Worm (Caenorhabditis elegans): ENCODE data around the gene clec-32.

clec-32 gene

DNA sequence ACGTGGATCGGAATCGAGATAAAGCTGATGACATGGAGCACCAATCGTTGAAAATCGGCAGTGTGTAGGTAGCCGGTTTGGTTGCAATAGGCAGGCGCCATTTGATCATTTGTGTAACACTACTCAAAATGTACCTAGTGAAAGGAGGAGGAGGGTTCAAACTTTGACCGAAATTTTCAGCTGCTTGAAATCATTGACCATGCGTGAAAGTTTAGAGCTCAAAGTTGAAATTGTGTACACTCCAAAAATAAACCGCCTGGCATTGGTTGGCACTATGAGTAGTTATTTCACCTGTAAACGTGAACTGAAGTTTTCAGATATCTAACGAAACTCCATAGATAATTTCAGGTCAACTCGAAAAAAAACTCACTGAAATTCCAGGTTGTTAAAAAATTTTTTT, 29.7 kb downstream of the clec-32 start, which contains the start of gene srh-215:
srh-215 (minus strand) TSS at position 101 of the 400 bp plus-strand sequence.
- TF ChIP-seq syd-9 (tag; optimal IDR thresholded peaks at IDR 0.05) = no peak
- TF ChIP-seq fkh-6 (tag; optimal IDR thresholded peaks at IDR 0.05) = no peak

DNA sequence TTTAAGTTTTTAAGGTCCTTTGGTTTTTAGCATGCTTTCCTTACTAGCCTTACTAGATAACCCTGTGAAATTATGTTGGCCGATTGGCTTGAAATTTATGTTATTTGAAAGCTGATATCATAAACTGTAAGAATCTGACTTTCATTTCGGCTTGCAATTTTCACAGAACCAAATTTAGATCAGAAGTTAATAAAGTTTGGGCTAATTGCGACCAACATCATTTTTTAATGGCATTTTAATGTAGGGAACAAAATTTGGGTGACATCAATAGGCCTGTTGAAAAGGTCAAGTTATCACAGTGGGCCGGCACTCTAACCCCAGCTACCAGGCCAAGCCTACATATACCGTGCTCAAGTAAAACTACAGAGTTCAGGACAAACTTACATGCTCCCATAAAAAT, 30.3 kb downstream of the clec-32 start:
- TF ChIP-seq ceh-19 (GFP tag; optimal IDR thresholded peaks at IDR 0.05) = no peak
- no peak for TF ChIP-seq K02D7.2 (tag; optimal IDR thresholded peaks at IDR 0.05)
- no peak for TF ChIP-seq C38D4.7 (GFP tag; optimal IDR thresholded peaks at IDR 0.05)
- TF ChIP-seq pat-9 (tag; optimal IDR thresholded peaks at IDR 0.05) = no peak
- no peak for TF ChIP-seq fkh-6 (tag; optimal IDR thresholded peaks at IDR 0.05)
- no peak for TF ChIP-seq dve-1 (tag; optimal IDR thresholded peaks at IDR 0.05)
- no peak for TF ChIP-seq K09A11.1 (tag; optimal IDR thresholded peaks at IDR 0.05; ENCODE audit: insufficient read depth)
- TF ChIP-seq npax-4 (tag; optimal IDR thresholded peaks at IDR 0.05) = no peak
- no peak for TF ChIP-seq pax-1 (tag; optimal IDR thresholded peaks at IDR 0.05)
- TF ChIP-seq syd-9 (tag; optimal IDR thresholded peaks at IDR 0.05) = no peak
- TF ChIP-seq nfya-1 (tag; optimal IDR thresholded peaks at IDR 0.05) = no peak
- TF ChIP-seq ceh-14 (tag; optimal IDR thresholded peaks at IDR 0.05) = no peak
- no peak for TF ChIP-seq ttx-3 (tag; optimal IDR thresholded peaks at IDR 0.05)
- no peak for TF ChIP-seq tbx-2 (tag; optimal IDR thresholded peaks at IDR 0.05)
- TF ChIP-seq unc-86 (tag; optimal IDR thresholded peaks at IDR 0.05) = no peak
- TF ChIP-seq pag-3 (tag; optimal IDR thresholded peaks at IDR 0.05; ENCODE audit: borderline replicate concordance) = no peak
- no peak for TF ChIP-seq ceh-6 (GFP tag; optimal IDR thresholded peaks at IDR 0.05)
- no peak for TF ChIP-seq ceh-2 (tag; optimal IDR thresholded peaks at IDR 0.05)

DNA sequence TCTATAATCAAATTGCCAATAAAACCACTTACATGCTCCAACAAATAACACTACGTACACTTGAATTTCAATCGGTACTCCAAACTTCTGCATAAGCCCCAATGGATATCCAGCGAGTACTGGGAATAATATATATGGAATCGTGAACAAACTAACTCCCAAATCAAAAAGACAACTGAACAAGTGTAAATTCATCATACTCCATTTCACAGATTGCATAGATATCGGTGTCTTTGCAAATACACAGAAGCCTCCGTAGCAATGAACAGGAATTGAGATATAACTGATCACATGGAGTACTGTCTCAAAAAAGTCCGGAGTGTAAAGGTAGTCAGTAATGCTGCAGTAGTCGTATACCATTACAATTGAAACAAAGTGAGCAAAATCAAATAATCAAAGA, 32.2 kb downstream of the clec-32 start, which contains the start of gene srh-214:
srh-214 (minus strand) TSS at position 360 of the 400 bp plus-strand sequence.
- TF ChIP-seq tbx-7 (tag; optimal IDR thresholded peaks at IDR 0.05) (no peak), dve-1 (tag; optimal IDR thresholded peaks at IDR 0.05) (no peak), zip-5 (tag; optimal IDR thresholded peaks at IDR 0.05) (no peak), ceh-2 (tag; optimal IDR thresholded peaks at IDR 0.05) (no peak), sdc-2 (tag; optimal IDR thresholded peaks at IDR 0.05) (no peak), dmd-4 (tag; optimal IDR thresholded peaks at IDR 0.05; ENCODE audit: borderline replicate concordance) (no peak), ttx-3 (tag; optimal IDR thresholded peaks at IDR 0.05) (no peak), elt-4 (tag; optimal IDR thresholded peaks at IDR 0.05) (no peak), fkh-10 (GFP tag; optimal IDR thresholded peaks at IDR 0.05) (no peak), ceh-19 (GFP tag; optimal IDR thresholded peaks at IDR 0.05) (no peak), K02D7.2 (tag; optimal IDR thresholded peaks at IDR 0.05) (no peak), ztf-16 (tag; optimal IDR thresholded peaks at IDR 0.05) (no peak)

DNA sequence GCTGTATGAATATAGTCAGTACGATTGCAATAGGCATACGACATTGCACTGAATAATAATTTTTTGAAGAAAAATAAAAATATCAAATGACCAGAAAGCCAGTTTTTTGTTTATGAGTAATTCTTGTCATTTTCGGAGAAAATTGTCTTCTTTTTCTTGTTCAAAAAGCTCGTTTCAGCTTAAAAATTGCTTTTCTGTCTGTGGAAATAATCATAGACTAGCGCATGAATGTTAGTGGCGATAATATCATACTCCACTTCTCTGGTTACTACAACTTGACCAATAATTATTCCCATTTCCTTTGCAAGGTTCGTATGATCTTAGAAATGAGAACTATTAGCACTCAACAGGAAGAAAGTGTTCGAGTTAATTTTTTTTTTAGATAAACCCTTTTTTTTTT, 34.1 kb downstream of the clec-32 start, which contains the start of gene srh-216:
srh-216 (minus strand) TSS at position 101 of the 400 bp plus-strand sequence.
- no peak for TF ChIP-seq unc-3 (GFP tag; conservative IDR thresholded peaks at IDR 0.05)
- no peak for TF ChIP-seq unc-3 (tag; optimal IDR thresholded peaks at IDR 0.05)
- no peak for TF ChIP-seq ceh-45 (GFP tag; IDR thresholded peaks at IDR 0.05)
- no peak for TF ChIP-seq ceh-24 (tag; optimal IDR thresholded peaks at IDR 0.05)
- TF ChIP-seq elt-4 (tag; optimal IDR thresholded peaks at IDR 0.05) = no peak
- no peak for TF ChIP-seq eyg-1 (tag; optimal IDR thresholded peaks at IDR 0.05)
- TF ChIP-seq pha-4 (tag; optimal IDR thresholded peaks at IDR 0.05) = no peak
- TF ChIP-seq ceh-48 (tag; optimal IDR thresholded peaks at IDR 0.05) = no peak
- no peak for TF ChIP-seq K02D7.2 (tag; optimal IDR thresholded peaks at IDR 0.05)
- TF ChIP-seq K09A11.1 (tag; optimal IDR thresholded peaks at IDR 0.05; ENCODE audit: insufficient read depth) = no peak
- no peak for TF ChIP-seq ceh-31 (tag; optimal IDR thresholded peaks at IDR 0.05)
- TF ChIP-seq unc-55 (GFP tag; optimal IDR thresholded peaks at IDR 0.05) = no peak
- TF ChIP-seq pqm-1 (tag; optimal IDR thresholded peaks at IDR 0.05) = no peak
- TF ChIP-seq T23F11.4 (GFP tag; optimal IDR thresholded peaks at IDR 0.05) = no peak
- TF ChIP-seq pag-3 (tag; optimal IDR thresholded peaks at IDR 0.05; ENCODE audit: borderline replicate concordance) = no peak
- no peak for TF ChIP-seq nfya-1 (tag; optimal IDR thresholded peaks at IDR 0.05)
- TF ChIP-seq tbx-7 (tag; optimal IDR thresholded peaks at IDR 0.05) = no peak
- no peak for TF ChIP-seq ama-1 (optimal IDR thresholded peaks at IDR 0.05)
- TF ChIP-seq pha-2 (tag; optimal IDR thresholded peaks at IDR 0.05) = no peak

Measured in whole organism, late embryonic.